Fruit fly (Drosophila melanogaster) whole organism, embryonic: Measurements from ENCODE around the gene Rm62.

Experiments used
- CG10147 ChIP-seq: fragments of 200-800 bp; sonication (Bioruptor generic); optimal IDR thresholded peaks from 2 replicates; lab custom pipeline; 2019; ENCODE audit warnings: missing biosample characterization, mild to moderate bottlenecking, missing genetic modification characterization, moderate library complexity
- CG10274 ChIP-seq: fragments of 200-800 bp; sonication (Bioruptor generic); optimal IDR thresholded peaks from 3 replicates; lab custom pipeline; 2017; ENCODE audit warnings: missing biosample characterization, mild to moderate bottlenecking, missing genetic modification characterization
- CG12391 ChIP-seq: fragments of 200-800 bp; sonication (Bioruptor generic); optimal IDR thresholded peaks from 3 replicates; lab custom pipeline; 2018; ENCODE audit warnings: missing biosample characterization, mild to moderate bottlenecking, missing genetic modification characterization, moderate library complexity
- CG12659 ChIP-seq: fragments of 200-800 bp; sonication (Bioruptor generic); optimal IDR thresholded peaks from 3 replicates; lab custom pipeline; 2017; ENCODE audit warnings: mild to moderate bottlenecking, missing biosample characterization, missing genetic modification reagents, missing genetic modification characterization
- CG13296 ChIP-seq: fragments of 200-800 bp; sonication (Bioruptor generic); optimal IDR thresholded peaks from 3 replicates; lab custom pipeline; 2018; ENCODE audit warnings: missing biosample characterization, mild to moderate bottlenecking, missing genetic modification characterization
- CG15479 ChIP-seq: fragments of 200-800 bp; sonication (Bioruptor generic); optimal IDR thresholded peaks from 3 replicates; lab custom pipeline; 2019; ENCODE audit warnings: missing biosample characterization, mild to moderate bottlenecking, missing genetic modification characterization, moderate library complexity
- CG16779 ChIP-seq: fragments of 200-800 bp; sonication (Bioruptor generic); IDR thresholded peaks from 2 replicates; pipeline ENCODE4 v1.3.6; 2022; ENCODE audit warnings: missing biosample characterization, missing genetic modification characterization
- CG1792 ChIP-seq: fragments of 200-800 bp; sonication (Bioruptor generic); optimal IDR thresholded peaks from 2 replicates; lab custom pipeline; 2016; ENCODE audit warnings: missing biosample characterization, missing genetic modification characterization
- CG2129 ChIP-seq: fragments of 200-800 bp; sonication (Bioruptor generic); IDR thresholded peaks from 2 replicates; pipeline ENCODE4 v1.3.6; 2022; ENCODE audit warnings: missing biosample characterization, missing genetic modification characterization; ENCODE audit not compliant: partially characterized antibody
- CG2875 ChIP-seq: fragments of 200-800 bp; sonication (Bioruptor generic); optimal IDR thresholded peaks from 2 replicates; lab custom pipeline; 2017; ENCODE audit warnings: missing biosample characterization, mild to moderate bottlenecking, missing genetic modification characterization, missing genetic modification reagents
- CG2889 ChIP-seq: fragments of 200-800 bp; sonication (Bioruptor generic); IDR thresholded peaks from 3 replicates; pipeline ENCODE4 v1.3.6; 2022; ENCODE audit warnings: missing biosample characterization, missing genetic modification characterization
- CG33213 ChIP-seq: fragments of 200-800 bp; sonication (Bioruptor generic); optimal IDR thresholded peaks from 3 replicates; lab custom pipeline; 2016; ENCODE audit warnings: missing biosample characterization, missing genetic modification characterization
- CG4730 ChIP-seq: fragments of 200-800 bp; sonication (Bioruptor generic); IDR thresholded peaks from 2 replicates; pipeline ENCODE4 v1.3.6; 2022; ENCODE audit warnings: missing biosample characterization, missing genetic modification characterization
- CG6654 ChIP-seq: fragments of 200-800 bp; sonication (Bioruptor generic); optimal IDR thresholded peaks from 2 replicates; lab custom pipeline; 2017; ENCODE audit warnings: missing biosample characterization, mild to moderate bottlenecking, missing genetic modification characterization
- CG6765 ChIP-seq: fragments of 200-800 bp; sonication (Bioruptor generic); optimal IDR thresholded peaks from 3 replicates; lab custom pipeline; 2017; ENCODE audit warnings: missing biosample characterization, mild to moderate bottlenecking, missing genetic modification characterization
- CG7839 ChIP-seq: fragments of 200-800 bp; sonication (Bioruptor generic); optimal IDR thresholded peaks from 3 replicates; lab custom pipeline; 2018; ENCODE audit warnings: missing biosample characterization, mild to moderate bottlenecking, missing genetic modification characterization, moderate library complexity
- CG8290 ChIP-seq, 3 experiments: fragments of 200-800 bp; sonication (Bioruptor generic); optimal IDR thresholded peaks; 2 replicates each; lab custom pipeline; 2016 to 2019; ENCODE audit warnings: missing biosample characterization in 3 of 3, missing genetic modification characterization in 3 of 3, mild to moderate bottlenecking in 2 of 3, moderate library complexity in 1 of 3
- CHES-1-like ChIP-seq: fragments of 200-800 bp; sonication (Bioruptor generic); optimal IDR thresholded peaks from 2 replicates; lab custom pipeline; 2016; ENCODE audit warnings: missing biosample characterization, missing genetic modification characterization
- Camta ChIP-seq: fragments of 200-800 bp; sonication (Bioruptor generic); optimal IDR thresholded peaks from 2 replicates; lab custom pipeline; 2016; ENCODE audit warnings: missing biosample characterization, missing genetic modification characterization
- CoRest ChIP-seq: fragments of 200-800 bp; sonication (Bioruptor generic); optimal IDR thresholded peaks from 3 replicates; lab custom pipeline; 2018; ENCODE audit warnings: missing biosample characterization, mild to moderate bottlenecking, missing genetic modification characterization, moderate library complexity
- Dek ChIP-seq: fragments of 200-800 bp; sonication (Bioruptor generic); optimal IDR thresholded peaks from 3 replicates; lab custom pipeline; 2019; ENCODE audit warnings: missing biosample characterization, mild to moderate bottlenecking, missing genetic modification characterization, moderate library complexity
- ERR ChIP-seq: fragments of 200-800 bp; sonication (Bioruptor generic); optimal IDR thresholded peaks from 2 replicates; lab custom pipeline; 2016; ENCODE audit warnings: missing biosample characterization, missing genetic modification characterization
- Ets97D ChIP-seq: fragments of 200-800 bp; sonication (Bioruptor generic); optimal IDR thresholded peaks from 3 replicates; lab custom pipeline; 2016; ENCODE audit warnings: missing biosample characterization, missing genetic modification characterization
- Gsc ChIP-seq: fragments of 200-800 bp; sonication (Bioruptor generic); IDR thresholded peaks from 2 replicates; pipeline ENCODE4 v1.3.6; 2022; ENCODE audit warnings: missing biosample characterization, missing genetic modification characterization
- Neu2 ChIP-seq: fragments of 200-800 bp; sonication (Bioruptor generic); optimal IDR thresholded peaks from 3 replicates; lab custom pipeline; 2016; ENCODE audit warnings: missing biosample characterization, missing genetic modification characterization, borderline replicate concordance
- Nf-YB ChIP-seq: fragments of 200-800 bp; sonication (Bioruptor generic); optimal IDR thresholded peaks from 3 replicates; lab custom pipeline; 2019; ENCODE audit warnings: missing biosample characterization, mild to moderate bottlenecking, missing genetic modification characterization, moderate library complexity
- Opbp ChIP-seq: fragments of 200-800 bp; sonication (Bioruptor generic); IDR thresholded peaks from 3 replicates; pipeline ENCODE4 v1.3.6; 2022; ENCODE audit warnings: missing biosample characterization, missing genetic modification characterization; ENCODE audit not compliant: partially characterized antibody
- Six4 ChIP-seq: fragments of 200-800 bp; sonication (Bioruptor generic); optimal IDR thresholded peaks from 2 replicates; lab custom pipeline; 2016; ENCODE audit warnings: missing biosample characterization, missing genetic modification characterization
- Trl ChIP-seq, 3 experiments: fragments of >200 bp in 2 of 3; fragments of 200-800 bp in 1 of 3; sonication (Bioruptor generic) in 1 of 3; optimal IDR thresholded peaks; 2 replicates in 1 of 3; 3 replicates in 2 of 3; lab custom pipeline; 2016 to 2017; ENCODE audit warnings: missing biosample characterization in 1 of 3, missing genetic modification characterization in 1 of 3
- abd-A ChIP-seq: fragments of 200-800 bp; sonication (Bioruptor generic); optimal IDR thresholded peaks from 3 replicates; lab custom pipeline; 2019; ENCODE audit warnings: missing biosample characterization, mild to moderate bottlenecking, missing genetic modification characterization, moderate library complexity
- br ChIP-seq: fragments of >200 bp; optimal IDR thresholded peaks from 2 replicates; lab custom pipeline; 2017
- chinmo ChIP-seq: fragments of 200-800 bp; sonication (Bioruptor generic); IDR thresholded peaks from 4 replicates; pipeline ENCODE4 v1.3.6; 2022; ENCODE audit warnings: missing biosample characterization, missing genetic modification characterization; ENCODE audit not compliant: partially characterized antibody
- dati ChIP-seq: fragments of 200-800 bp; sonication (Bioruptor generic); IDR thresholded peaks from 2 replicates; pipeline ENCODE4 v1.3.6; 2022; ENCODE audit warnings: missing biosample characterization, missing genetic modification characterization
- fd96Cb ChIP-seq: fragments of 200-800 bp; sonication (Bioruptor generic); optimal IDR thresholded peaks from 2 replicates; lab custom pipeline; 2018; ENCODE audit warnings: missing biosample characterization, mild to moderate bottlenecking, missing genetic modification characterization, moderate library complexity
- gsb-n ChIP-seq: fragments of 200-800 bp; sonication (Bioruptor generic); optimal IDR thresholded peaks from 3 replicates; lab custom pipeline; 2018; ENCODE audit warnings: missing biosample characterization, mild to moderate bottlenecking, missing genetic modification characterization
- nau ChIP-seq: fragments of 200-800 bp; sonication (Bioruptor generic); optimal IDR thresholded peaks from 3 replicates; lab custom pipeline; 2017; ENCODE audit warnings: missing biosample characterization, mild to moderate bottlenecking, missing genetic modification characterization, missing genetic modification reagents
- nmo ChIP-seq: fragments of 200-800 bp; sonication (Bioruptor generic); optimal IDR thresholded peaks from 2 replicates; lab custom pipeline; 2018; ENCODE audit warnings: missing biosample characterization, mild to moderate bottlenecking, missing genetic modification characterization, moderate library complexity
- org-1 ChIP-seq: fragments of 200-800 bp; sonication (Bioruptor generic); optimal IDR thresholded peaks from 2 replicates; lab custom pipeline; 2017; ENCODE audit warnings: missing biosample characterization, missing genetic modification characterization
- pb ChIP-seq: fragments of 200-800 bp; sonication (Bioruptor generic); optimal IDR thresholded peaks from 3 replicates; lab custom pipeline; 2016; ENCODE audit warnings: missing biosample characterization, missing genetic modification characterization
- pho ChIP-seq: fragments of 200-800 bp; sonication (Bioruptor generic); optimal IDR thresholded peaks from 2 replicates; lab custom pipeline; 2016; ENCODE audit warnings: missing biosample characterization, missing genetic modification characterization
- psq ChIP-seq: fragments of 200-800 bp; sonication (Bioruptor generic); optimal IDR thresholded peaks from 2 replicates; lab custom pipeline; 2017; ENCODE audit warnings: missing biosample characterization, missing genetic modification characterization
- pum ChIP-seq: fragments of 200-800 bp; sonication (Bioruptor generic); optimal IDR thresholded peaks from 2 replicates; lab custom pipeline; 2016; ENCODE audit warnings: missing biosample characterization, missing genetic modification characterization
- rib ChIP-seq: fragments of 200-800 bp; sonication (Bioruptor generic); IDR thresholded peaks from 2 replicates; pipeline ENCODE4 v1.3.6; 2022; ENCODE audit warnings: missing biosample characterization, missing genetic modification characterization
- ro ChIP-seq: fragments of 200-800 bp; sonication (Bioruptor generic); IDR thresholded peaks from 2 replicates; pipeline ENCODE4 v1.3.6; 2022; ENCODE audit warnings: missing biosample characterization, missing genetic modification characterization
- row ChIP-seq: fragments of 200-800 bp; sonication (Bioruptor generic); IDR thresholded peaks from 3 replicates; pipeline ENCODE4 v1.3.6; 2022; ENCODE audit warnings: missing biosample characterization, missing genetic modification characterization
- sd ChIP-seq: fragments of 200-800 bp; sonication (Bioruptor generic); optimal IDR thresholded peaks from 3 replicates; lab custom pipeline; 2018; ENCODE audit warnings: missing biosample characterization, mild to moderate bottlenecking, missing genetic modification characterization, moderate library complexity
- seq ChIP-seq: fragments of 200-800 bp; sonication (Bioruptor generic); IDR thresholded peaks from 2 replicates; pipeline ENCODE4 v1.3.6; 2022; ENCODE audit warnings: missing biosample characterization, missing genetic modification characterization
- sob ChIP-seq: fragments of 200-800 bp; sonication (Bioruptor generic); IDR thresholded peaks from 2 replicates; pipeline ENCODE4 v1.3.6; 2022; ENCODE audit warnings: missing biosample characterization, missing genetic modification characterization
- usp ChIP-seq: fragments of >200 bp; optimal IDR thresholded peaks from 2 replicates; lab custom pipeline; 2017; ENCODE audit warnings: missing biosample characterization, missing genetic modification characterization
- vvl ChIP-seq: fragments of 200-800 bp; sonication (Bioruptor generic); IDR thresholded peaks from 2 replicates; pipeline ENCODE4 v1.3.6; 2022; ENCODE audit warnings: missing biosample characterization, missing genetic modification characterization
- wdn ChIP-seq: fragments of 200-800 bp; sonication (Bioruptor generic); IDR thresholded peaks from 2 replicates; pipeline ENCODE4 v1.3.6; 2022; ENCODE audit warnings: missing biosample characterization, missing genetic modification characterization

The Rm62 gene

DNA sequence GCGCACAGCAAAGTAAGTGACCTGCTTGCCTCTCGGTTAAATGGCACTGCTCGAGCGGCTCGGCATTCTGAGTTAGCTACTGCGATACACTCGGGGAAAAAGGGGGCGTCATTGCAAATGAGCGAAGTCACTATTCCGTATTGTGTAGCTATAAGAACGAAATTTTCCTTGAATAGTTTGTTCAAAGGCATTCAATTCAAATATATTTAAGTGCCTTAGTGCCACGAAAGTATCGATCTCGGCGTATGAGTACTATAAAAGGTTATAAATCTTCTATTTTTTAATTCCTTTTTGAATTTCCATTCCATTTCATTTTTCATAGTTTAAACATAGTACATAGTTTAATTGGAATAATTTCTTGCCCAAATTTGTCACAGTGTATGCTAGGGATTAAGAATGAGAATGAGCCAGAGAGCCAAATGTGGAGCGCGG, 10.1 kb downstream of the Rm62 start (continued):
- no peak for TF ChIP-seq CG10274 (GFP tag; lab: Kevin White, UChicago)
- TF ChIP-seq CG33213 (GFP tag; lab: Kevin White, UChicago), result no peak
- peak; percentile 31 for TF ChIP-seq Camta (GFP tag; lab: Kevin White, UChicago)
- no peak for TF ChIP-seq sob (GFP tag; lab: Robert Waterston, UW)
- peak; percentile 42 for TF ChIP-seq pho (GFP tag; lab: Kevin White, UChicago)
- TF ChIP-seq rib (GFP tag; lab: Robert Waterston, UW), result no peak
- no peak for TF ChIP-seq pum (GFP tag; lab: Kevin White, UChicago)
- TF ChIP-seq vvl (GFP tag; lab: Robert Waterston, UW), result peak; percentile 39; the same call in 1 of the 2 replicates
- TF ChIP-seq Dek, result no peak
- no peak for TF ChIP-seq CG16779 (GFP tag; lab: Robert Waterston, UW)
- no peak for TF ChIP-seq Six4 (GFP tag; lab: Kevin White, UChicago)
- TF ChIP-seq CG12659, result peak; percentile 48
- peak; percentile 11 for TF ChIP-seq CG2875 (GFP tag; lab: Kevin White, UChicago)
- TF ChIP-seq CHES-1-like, result no peak
- no peak for TF ChIP-seq wdn (GFP tag; lab: Robert Waterston, UW)
- no peak for TF ChIP-seq abd-A (tag; lab: Kevin White, UChicago)
- no peak for TF ChIP-seq usp (GFP tag; lab: Kevin White, UChicago)
- TF ChIP-seq CG15479 (GFP tag; lab: Kevin White, UChicago), result no peak
- no peak for TF ChIP-seq CG4730 (GFP tag; lab: Robert Waterston, UW)
- TF ChIP-seq Opbp (GFP tag; lab: Robert Waterston, UW), result no peak
- TF ChIP-seq CG6765 (GFP tag; lab: Kevin White, UChicago), result peak; percentile 19
- TF ChIP-seq CG2129, result no peak
- peak; percentile 63 for TF ChIP-seq CoRest
- no peak for TF ChIP-seq Trl (optimal IDR thresholded peaks at IDR 0.05; lab: Kevin White, UChicago)
- no peak for TF ChIP-seq Trl (GFP tag; optimal IDR thresholded peaks at IDR 0.05; lab: Kevin White, UChicago)
- TF ChIP-seq row (GFP tag; lab: Robert Waterston, UW), result peak; percentile 70
- TF ChIP-seq CG6654, result no peak
- TF ChIP-seq seq (GFP tag; lab: Robert Waterston, UW), result no peak
- no peak for TF ChIP-seq chinmo (GFP tag; lab: Robert Waterston, UW)
- TF ChIP-seq CG12391, result peak; percentile 51
- no peak for TF ChIP-seq ro (GFP tag; lab: Robert Waterston, UW)
- peak; percentile 46 for TF ChIP-seq org-1
- peak; percentile 71 for TF ChIP-seq nmo
- TF ChIP-seq pb (GFP tag; lab: Kevin White, UChicago), result no peak
- TF ChIP-seq fd96Cb, result peak; percentile 61
- no peak for TF ChIP-seq dati (GFP tag; lab: Robert Waterston, UW)
- TF ChIP-seq ERR (GFP tag; lab: Kevin White, UChicago), result no peak
- TF ChIP-seq br (lab: Kevin White, UChicago), result no peak
- TF ChIP-seq Nf-YB (GFP tag; lab: Kevin White, UChicago), result peak; percentile 9
- no peak for TF ChIP-seq CG8290 (GFP tag; optimal IDR thresholded peaks at IDR 0.05; lab: Kevin White, UChicago)
- no peak for TF ChIP-seq CG8290 (tag; optimal IDR thresholded peaks at IDR 0.05; lab: Kevin White, UChicago)
- no peak for TF ChIP-seq psq (GFP tag; lab: Kevin White, UChicago)
- TF ChIP-seq sd (tag; lab: Kevin White, UChicago), result peak; percentile 44
- TF ChIP-seq Gsc (GFP tag; lab: Robert Waterston, UW), result no peak
- peak; percentile 20 for TF ChIP-seq CG13296 (GFP tag; lab: Kevin White, UChicago)
- peak; percentile 3 for TF ChIP-seq gsb-n (tag; lab: Kevin White, UChicago)
- TF ChIP-seq CG10147 (GFP tag; lab: Kevin White, UChicago), result peak; percentile 39
- no peak for TF ChIP-seq CG2889 (GFP tag; lab: Robert Waterston, UW)
- TF ChIP-seq Ets97D, result no peak
- no peak for TF ChIP-seq nau
- no peak for TF ChIP-seq CG1792 (GFP tag; lab: Kevin White, UChicago)
- TF ChIP-seq CG7839 (tag; lab: Kevin White, UChicago), result peak; percentile 67
- TF ChIP-seq Neu2 (GFP tag; lab: Kevin White, UChicago), result no peak
